Fruit fly (Drosophila melanogaster): ENCODE results near the gene CG6999.
A peak's percentile ranks its signal among the peaks of the same experiment; 100 is the strongest.

Gene CG6999

dm6 chrX:9110155-9110909 is 22.2 kb downstream of the CG6999 start (continued):
- TF ChIP-seq cg (GFP tag; optimal IDR thresholded peaks at IDR 0.05) (peak; percentile 75), CG16863 (GFP tag; optimal IDR thresholded peaks at IDR 0.05) (no peak), PHDP (tag; optimal IDR thresholded peaks at IDR 0.05) (no peak), shn (GFP tag; optimal IDR thresholded peaks at IDR 0.05) (no peak), CG5953 (GFP tag; IDR thresholded peaks at IDR 0.05) (no peak), Mad (GFP tag; optimal IDR thresholded peaks at IDR 0.05) (no peak), insv (GFP tag; optimal IDR thresholded peaks at IDR 0.05) (peak in 1 of 2 experiments; percentile 86), crp (GFP tag; optimal IDR thresholded peaks at IDR 0.05) (no peak), CG7987 (GFP tag; optimal IDR thresholded peaks at IDR 0.05) (no peak), CG33213 (GFP tag; optimal IDR thresholded peaks at IDR 0.05) (no peak), tin (GFP tag; optimal IDR thresholded peaks at IDR 0.05) (no peak), Bdp1 (GFP tag; optimal IDR thresholded peaks at IDR 0.05) (no peak), CG4282 (GFP tag; optimal IDR thresholded peaks at IDR 0.05) (no peak), CG31224 (GFP tag; IDR thresholded peaks at IDR 0.05) (no peak), Scr (GFP tag; IDR thresholded peaks at IDR 0.05; ENCODE audit: partially characterized antibody) (no peak), Fer3 (tag; optimal IDR thresholded peaks at IDR 0.05) (no peak), sima (GFP tag; optimal IDR thresholded peaks at IDR 0.05) (no peak)

- no peak for TF ChIP-seq wdn (GFP tag; IDR thresholded peaks at IDR 0.05)
- peak; percentile 4 for TF ChIP-seq zen (tag; optimal IDR thresholded peaks at IDR 0.05)
- TF ChIP-seq Hr51 (GFP tag; optimal IDR thresholded peaks at IDR 0.05) = no peak
- TF ChIP-seq CG13894 (tag; optimal IDR thresholded peaks at IDR 0.05) = peak; percentile 50
- no peak for TF ChIP-seq NFAT (GFP tag; IDR thresholded peaks at IDR 0.05)
- TF ChIP-seq gsb-n (tag; optimal IDR thresholded peaks at IDR 0.05) = no peak
- no peak for TF ChIP-seq dati (GFP tag; IDR thresholded peaks at IDR 0.05)
- no peak for TF ChIP-seq pfk (GFP tag; optimal IDR thresholded peaks at IDR 0.05)
- no peak for TF ChIP-seq CG9817 (tag; optimal IDR thresholded peaks at IDR 0.05)
- no peak for TF ChIP-seq CG12769 (tag; optimal IDR thresholded peaks at IDR 0.05)
- TF ChIP-seq CG2120 (GFP tag; optimal IDR thresholded peaks at IDR 0.05) = no peak
- no peak for TF ChIP-seq sqz (GFP tag; optimal IDR thresholded peaks at IDR 0.05)
- no peak for TF ChIP-seq ind (GFP tag; optimal IDR thresholded peaks at IDR 0.05)
- TF ChIP-seq kay (GFP tag; optimal IDR thresholded peaks at IDR 0.05) = no peak
- TF ChIP-seq Optix (GFP tag; IDR thresholded peaks at IDR 0.05) = no peak
- TF ChIP-seq Kr (GFP tag; optimal IDR thresholded peaks at IDR 0.05) = no peak
- no peak for TF ChIP-seq GATAe (GFP tag; conservative IDR thresholded peaks at IDR 0.05)
- TF ChIP-seq CG4282 (GFP tag; optimal IDR thresholded peaks at IDR 0.05) = no peak
- no peak for TF ChIP-seq CG9437 (GFP tag; optimal IDR thresholded peaks at IDR 0.05)
- TF ChIP-seq CG7372 (GFP tag; IDR thresholded peaks at IDR 0.05) = no peak
- TF ChIP-seq insv (GFP tag; optimal IDR thresholded peaks at IDR 0.05) = peak; percentile 49 to 96
- TF ChIP-seq Mes4 (GFP tag; optimal IDR thresholded peaks at IDR 0.05) = no peak
- no peak for TF ChIP-seq HLHmδ (GFP tag; optimal IDR thresholded peaks at IDR 0.05)
- TF ChIP-seq CG8359 (GFP tag; optimal IDR thresholded peaks at IDR 0.05; ENCODE audit: borderline replicate concordance) = no peak
- no peak for TF ChIP-seq sd (tag; optimal IDR thresholded peaks at IDR 0.05)
- no peak for TF ChIP-seq CG17361 (GFP tag; IDR thresholded peaks at IDR 0.05)
- TF ChIP-seq pita (GFP tag; optimal IDR thresholded peaks at IDR 0.05) = no peak
- no peak for TF ChIP-seq CG6689 (GFP tag; IDR thresholded peaks at IDR 0.05)
- TF ChIP-seq CG10462 (GFP tag; optimal IDR thresholded peaks at IDR 0.05) = no peak
- no peak for TF ChIP-seq Trl (optimal IDR thresholded peaks at IDR 0.05)
- no peak for TF ChIP-seq Trl (GFP tag; optimal IDR thresholded peaks at IDR 0.05)
- no peak for TF ChIP-seq CG34376 (GFP tag; optimal IDR thresholded peaks at IDR 0.05)
- no peak for TF ChIP-seq MTF-1 (GFP tag; optimal IDR thresholded peaks at IDR 0.05; ENCODE audit: borderline replicate concordance)
- TF ChIP-seq NfI (GFP tag; optimal IDR thresholded peaks at IDR 0.05) = no peak
- TF ChIP-seq Poxn (GFP tag; IDR thresholded peaks at IDR 0.05) = no peak
Measured at dm6 chrX:9117831-9118230, 29.7 kb downstream of the CG6999 start.

All from whole organism, embryonic.